Worm (Caenorhabditis elegans): ENCODE data around the gene srd-9.

srd-9 gene

DNA sequence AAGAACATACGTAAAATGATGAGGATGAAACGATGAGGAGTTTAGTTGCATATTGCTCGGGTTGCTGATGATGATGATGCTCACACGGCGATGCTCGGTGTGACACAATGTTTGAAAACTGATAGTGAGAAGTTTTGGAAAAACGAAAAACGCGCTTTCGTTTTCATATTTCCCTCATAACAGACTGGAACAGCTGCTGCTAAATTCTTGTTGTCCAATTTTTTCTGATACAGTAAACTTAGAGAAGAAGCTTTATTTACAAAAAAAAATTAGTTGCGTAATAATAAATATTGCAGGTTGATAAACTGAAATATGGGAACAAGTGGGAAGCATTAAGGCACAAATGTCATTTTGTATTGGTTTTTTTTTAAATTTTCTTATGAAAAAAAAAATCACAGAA, 27.0 kb upstream of the srd-9 start, which contains the start of gene ceh-33:
Gene ceh-33 (minus strand): TSS at position 101 of the 400 bp plus-strand sequence.
- TF ChIP-seq ztf-23 (GFP tag; IDR thresholded peaks at IDR 0.05) (no peak), T22C8.4 (GFP tag; IDR thresholded peaks at IDR 0.05) (no peak)

DNA sequence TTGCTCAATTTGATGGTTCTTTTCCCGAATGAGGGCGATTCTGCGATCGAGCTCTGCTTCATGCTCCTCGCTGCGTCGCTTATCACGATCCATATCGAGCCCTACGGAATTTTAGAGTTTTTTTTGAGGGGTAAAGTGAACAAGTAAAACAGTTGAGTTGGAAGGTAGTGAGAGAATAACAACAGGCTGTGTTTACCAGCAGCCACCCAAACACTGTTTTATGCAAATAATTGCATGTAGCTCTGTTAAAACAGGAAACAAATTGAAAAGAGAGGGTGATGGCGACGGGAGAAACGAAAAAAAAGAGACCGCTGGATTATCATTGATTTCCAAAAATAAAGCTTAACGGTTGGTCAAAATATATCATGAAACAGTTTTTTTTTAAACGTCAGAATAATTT, 23.3 kb upstream of the srd-9 start, which contains the start of gene C10G8.8:
Gene C10G8.8 (minus strand): TSS at position 101 of the 400 bp plus-strand sequence.
- TF ChIP-seq ztf-29 (GFP tag; IDR thresholded peaks at IDR 0.05), result no peak
- TF ChIP-seq ref-1 (GFP tag; conservative IDR thresholded peaks at IDR 0.05), result no peak
- no peak for TF ChIP-seq med-1 (GFP tag; optimal IDR thresholded peaks at IDR 0.05; ENCODE audit: insufficient read depth)
- TF ChIP-seq tab-1 (GFP tag; IDR thresholded peaks at IDR 0.05), result no peak
- TF ChIP-seq flt-1 (GFP tag; IDR thresholded peaks at IDR 0.05), result no peak
- no peak for TF ChIP-seq klf-2 (GFP tag; conservative IDR thresholded peaks at IDR 0.05)
- TF ChIP-seq cog-1 (tag; optimal IDR thresholded peaks at IDR 0.05), result no peak
- no peak for TF ChIP-seq T22C8.4 (GFP tag; IDR thresholded peaks at IDR 0.05)
- no peak for TF ChIP-seq ztf-23 (GFP tag; IDR thresholded peaks at IDR 0.05)

DNA sequence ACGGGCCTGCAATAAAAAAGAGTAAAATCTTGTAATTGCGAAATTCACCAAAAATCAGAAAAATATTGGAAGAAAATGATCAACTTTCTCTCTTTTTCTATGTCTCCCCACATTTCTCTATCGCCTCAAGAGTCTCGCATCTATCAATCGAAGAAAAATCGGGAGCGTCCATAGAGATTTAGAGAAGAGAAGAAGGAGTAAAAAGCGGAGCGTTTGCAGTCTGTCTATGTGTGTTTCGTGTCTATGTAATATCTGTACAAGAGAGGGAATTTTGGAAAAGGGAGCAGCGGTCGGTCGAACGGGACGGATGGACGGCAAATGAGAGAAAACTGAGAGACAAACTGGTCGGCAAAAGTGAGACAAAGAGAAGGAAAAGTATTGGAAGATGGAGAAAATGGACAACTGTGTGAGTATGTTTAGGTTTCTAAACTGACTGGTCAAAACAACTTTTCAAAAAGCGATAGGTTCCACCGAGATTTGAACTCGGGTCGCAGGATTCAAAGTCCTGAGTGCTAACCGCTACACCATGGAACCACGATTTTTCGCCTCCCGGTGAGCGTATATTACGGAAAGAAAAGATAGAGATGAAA, 21.8 kb upstream of the srd-9 start:
- TF ChIP-seq flt-1 (GFP tag; IDR thresholded peaks at IDR 0.05), result no peak
- TF ChIP-seq tab-1 (GFP tag; IDR thresholded peaks at IDR 0.05), result no peak
- no peak for TF ChIP-seq T22C8.4 (GFP tag; IDR thresholded peaks at IDR 0.05)
- no peak for TF ChIP-seq cog-1 (tag; optimal IDR thresholded peaks at IDR 0.05)
- TF ChIP-seq ztf-29 (GFP tag; IDR thresholded peaks at IDR 0.05), result no peak
- 0 out of 2 replicates have a peak, but pooled peaks have one; percentile 13 for TF ChIP-seq klf-2 (GFP tag; conservative IDR thresholded peaks at IDR 0.05)

DNA sequence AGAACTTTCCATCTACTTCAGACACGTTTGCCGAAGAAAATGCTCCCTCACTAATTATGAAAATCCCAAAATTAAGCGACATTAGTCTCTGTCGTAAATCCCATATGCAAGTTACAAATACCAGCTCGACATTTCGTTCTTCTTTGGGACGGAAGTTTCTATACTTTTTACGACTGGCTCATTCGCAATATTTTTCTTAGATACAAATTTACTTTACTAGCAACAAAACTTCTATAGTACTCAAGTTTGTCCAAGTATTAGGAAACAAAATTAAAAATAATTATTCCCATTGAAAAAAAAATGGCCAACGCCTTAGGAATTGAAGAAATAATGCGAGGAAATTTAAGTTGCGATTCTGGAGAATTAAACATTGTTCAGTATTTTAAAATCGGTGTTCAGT, 20.6 kb upstream of the srd-9 start, which contains the start of gene srg-26:
Gene srg-26 (plus strand): TSS at position 301 of the 400 bp plus-strand sequence.
- TF ChIP-seq ref-1 (GFP tag; conservative IDR thresholded peaks at IDR 0.05), result no peak
- TF ChIP-seq cog-1 (tag; optimal IDR thresholded peaks at IDR 0.05), result no peak
- TF ChIP-seq ztf-29 (GFP tag; IDR thresholded peaks at IDR 0.05), result no peak
- no peak for TF ChIP-seq flt-1 (GFP tag; IDR thresholded peaks at IDR 0.05)
- no peak for TF ChIP-seq T22C8.4 (GFP tag; IDR thresholded peaks at IDR 0.05)
- no peak for TF ChIP-seq klf-2 (GFP tag; conservative IDR thresholded peaks at IDR 0.05)
- TF ChIP-seq ztf-23 (GFP tag; IDR thresholded peaks at IDR 0.05), result no peak
- no peak for TF ChIP-seq med-1 (GFP tag; optimal IDR thresholded peaks at IDR 0.05; ENCODE audit: insufficient read depth)
- no peak for TF ChIP-seq tab-1 (GFP tag; IDR thresholded peaks at IDR 0.05)

DNA sequence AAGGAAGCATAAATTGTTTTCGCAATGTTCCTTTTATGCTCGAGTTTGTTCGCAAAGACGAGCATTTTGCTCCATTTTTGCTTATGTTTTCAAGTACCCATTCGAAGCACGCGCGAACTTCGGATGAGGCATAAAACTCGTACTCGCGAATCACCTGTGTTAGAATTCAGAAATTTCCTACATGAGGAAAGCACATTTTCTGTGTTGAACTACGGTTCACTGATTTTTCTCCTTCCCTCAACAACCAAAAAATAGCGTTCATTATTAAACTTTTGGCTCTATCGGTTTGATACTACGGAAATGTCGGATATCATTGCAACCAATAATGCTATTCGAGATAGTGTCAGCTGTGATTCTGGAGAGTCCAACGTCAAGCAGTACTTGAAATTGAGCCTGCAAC, 17.0 kb upstream of the srd-9 start, which contains the start of gene srg-28:
Gene srg-28 (plus strand): TSS at position 301 of the 400 bp plus-strand sequence.
- no peak for TF ChIP-seq cog-1 (tag; optimal IDR thresholded peaks at IDR 0.05)
- TF ChIP-seq tab-1 (GFP tag; IDR thresholded peaks at IDR 0.05), result no peak
- no peak for TF ChIP-seq ztf-23 (GFP tag; IDR thresholded peaks at IDR 0.05)
- no peak for TF ChIP-seq klf-2 (GFP tag; conservative IDR thresholded peaks at IDR 0.05)
- no peak for TF ChIP-seq med-1 (GFP tag; optimal IDR thresholded peaks at IDR 0.05; ENCODE audit: insufficient read depth)
- TF ChIP-seq ztf-29 (GFP tag; IDR thresholded peaks at IDR 0.05), result no peak
- no peak for TF ChIP-seq T22C8.4 (GFP tag; IDR thresholded peaks at IDR 0.05)
- no peak for TF ChIP-seq ref-1 (GFP tag; conservative IDR thresholded peaks at IDR 0.05)
- no peak for TF ChIP-seq flt-1 (GFP tag; IDR thresholded peaks at IDR 0.05)

DNA sequence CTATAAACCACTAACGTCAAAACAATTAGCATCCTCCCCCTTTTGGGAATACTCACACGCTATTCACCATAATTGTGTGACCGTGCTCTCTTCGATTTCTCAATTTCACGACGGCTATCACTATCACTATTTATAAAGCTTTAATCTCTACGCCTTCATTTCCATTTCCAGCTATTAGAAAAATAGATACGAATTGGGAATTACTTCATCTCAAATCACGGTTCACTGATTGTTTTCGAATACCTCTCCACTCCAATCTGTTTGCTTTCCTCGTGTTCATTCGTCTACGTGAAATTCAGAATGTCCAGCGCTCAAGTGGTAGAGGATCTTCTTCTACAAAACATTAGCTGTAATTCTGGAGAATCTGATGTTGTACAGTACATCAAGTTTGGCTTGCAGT, 14.7 kb upstream of the srd-9 start, which contains the start of gene srg-29:
Gene srg-29 (plus strand): TSS at position 301 of the 400 bp plus-strand sequence.
- no peak for TF ChIP-seq T22C8.4 (GFP tag; IDR thresholded peaks at IDR 0.05)
- TF ChIP-seq tab-1 (GFP tag; IDR thresholded peaks at IDR 0.05), result no peak
- no peak for TF ChIP-seq ref-1 (GFP tag; conservative IDR thresholded peaks at IDR 0.05)
- TF ChIP-seq klf-2 (GFP tag; conservative IDR thresholded peaks at IDR 0.05), result no peak
- TF ChIP-seq ztf-23 (GFP tag; IDR thresholded peaks at IDR 0.05), result no peak
- TF ChIP-seq ztf-29 (GFP tag; IDR thresholded peaks at IDR 0.05), result no peak
- no peak for TF ChIP-seq cog-1 (tag; optimal IDR thresholded peaks at IDR 0.05)
- TF ChIP-seq flt-1 (GFP tag; IDR thresholded peaks at IDR 0.05), result no peak
- no peak for TF ChIP-seq med-1 (GFP tag; optimal IDR thresholded peaks at IDR 0.05; ENCODE audit: insufficient read depth)

DNA sequence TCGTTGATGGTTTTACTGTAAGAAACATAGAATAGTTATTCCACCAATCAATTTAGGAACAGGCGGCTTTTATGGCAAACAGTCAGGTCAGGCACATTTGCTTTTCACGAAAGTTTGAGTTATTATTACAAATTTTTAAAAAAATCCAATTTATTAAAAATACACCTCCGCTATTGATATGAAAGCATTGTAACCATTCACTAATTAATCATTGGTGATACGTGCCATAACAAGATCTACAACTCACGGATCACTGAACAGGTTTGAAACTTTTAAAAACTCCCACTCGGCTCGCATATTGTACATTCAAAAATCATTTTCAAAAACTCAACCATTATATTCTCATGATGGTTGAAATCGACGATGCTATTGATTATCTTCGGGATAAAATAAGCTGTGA, 12.1 kb upstream of the srd-9 start, which contains the start of gene srg-27:
Gene srg-27 (plus strand): TSS at position 301 of the 400 bp plus-strand sequence.
- TF ChIP-seq ztf-29 (GFP tag; IDR thresholded peaks at IDR 0.05) (no peak), T22C8.4 (GFP tag; IDR thresholded peaks at IDR 0.05) (no peak), med-1 (GFP tag; optimal IDR thresholded peaks at IDR 0.05; ENCODE audit: insufficient read depth) (no peak), flt-1 (GFP tag; IDR thresholded peaks at IDR 0.05) (no peak), ztf-23 (GFP tag; IDR thresholded peaks at IDR 0.05) (no peak), cog-1 (tag; optimal IDR thresholded peaks at IDR 0.05) (no peak), ref-1 (GFP tag; conservative IDR thresholded peaks at IDR 0.05) (no peak), klf-2 (GFP tag; conservative IDR thresholded peaks at IDR 0.05) (no peak), tab-1 (GFP tag; IDR thresholded peaks at IDR 0.05) (no peak)

DNA sequence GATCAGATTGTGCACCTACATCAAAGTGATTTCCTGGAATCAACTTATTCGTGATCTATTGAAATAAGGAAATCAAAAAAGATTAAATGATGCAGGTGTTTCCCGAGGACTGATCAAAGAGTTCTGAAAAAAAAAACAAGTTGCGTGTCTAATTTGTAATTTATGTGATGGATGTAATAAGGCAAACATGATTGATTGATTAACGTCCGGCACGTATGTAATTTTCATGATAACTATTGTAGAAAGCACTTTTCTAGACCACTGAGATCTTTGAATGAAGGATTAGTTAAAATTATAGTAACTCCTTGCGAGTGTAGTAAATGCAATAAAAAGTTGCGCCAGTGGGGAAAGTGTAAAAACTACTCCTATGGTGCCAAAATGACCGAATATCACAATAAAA, 6.2 kb upstream of the srd-9 start, which contains the start of gene srg-25:
Gene srg-25 (minus strand): TSS at position 101 of the 400 bp plus-strand sequence.
- TF ChIP-seq ref-1 (GFP tag; conservative IDR thresholded peaks at IDR 0.05) (no peak), cog-1 (tag; optimal IDR thresholded peaks at IDR 0.05) (no peak), ztf-29 (GFP tag; IDR thresholded peaks at IDR 0.05) (no peak), med-1 (GFP tag; optimal IDR thresholded peaks at IDR 0.05; ENCODE audit: insufficient read depth) (no peak), T22C8.4 (GFP tag; IDR thresholded peaks at IDR 0.05) (no peak), ztf-23 (GFP tag; IDR thresholded peaks at IDR 0.05) (no peak), tab-1 (GFP tag; IDR thresholded peaks at IDR 0.05) (no peak), flt-1 (GFP tag; IDR thresholded peaks at IDR 0.05) (no peak), klf-2 (GFP tag; conservative IDR thresholded peaks at IDR 0.05) (no peak)

DNA sequence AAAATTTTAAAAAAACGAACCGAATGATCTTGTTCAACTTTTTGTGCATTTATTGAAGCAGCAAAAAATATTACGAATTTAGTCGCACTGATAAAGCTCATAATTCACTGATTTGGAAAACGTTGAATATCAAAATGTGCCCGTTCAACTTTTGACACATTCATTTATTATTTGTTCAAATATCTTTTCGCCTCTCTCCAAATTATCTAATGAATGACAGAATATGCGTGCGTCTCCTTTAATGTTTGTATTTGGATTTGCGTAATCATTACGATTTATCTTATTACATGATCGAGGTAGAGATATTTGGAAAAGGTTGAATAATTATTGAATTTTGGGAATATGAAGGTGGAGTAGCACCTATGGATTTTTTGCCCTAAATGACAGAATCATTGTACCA, 2.1 kb upstream of the srd-9 start, which contains the start of gene T09D3.3:
Gene T09D3.3 (minus strand): TSS at position 101 of the 400 bp plus-strand sequence.
- TF ChIP-seq T22C8.4 (GFP tag; IDR thresholded peaks at IDR 0.05) (no peak), ztf-23 (GFP tag; IDR thresholded peaks at IDR 0.05) (no peak), med-1 (GFP tag; optimal IDR thresholded peaks at IDR 0.05; ENCODE audit: insufficient read depth) (no peak), cog-1 (tag; optimal IDR thresholded peaks at IDR 0.05) (no peak), flt-1 (GFP tag; IDR thresholded peaks at IDR 0.05) (no peak), ztf-29 (GFP tag; IDR thresholded peaks at IDR 0.05) (no peak), klf-2 (GFP tag; conservative IDR thresholded peaks at IDR 0.05) (no peak), ref-1 (GFP tag; conservative IDR thresholded peaks at IDR 0.05) (no peak)
